Fruit fly (Drosophila melanogaster): ENCODE data around the gene CG4907.

Gene CG4907

dm6 chr3R:22727857-22728256 is 17.3 kb upstream of the CG4907 start (continued):
- TF ChIP-seq CG3065 (GFP tag; optimal IDR thresholded peaks at IDR 0.05) (no peak), salm (tag; optimal IDR thresholded peaks at IDR 0.05) (no peak), pan (optimal IDR thresholded peaks at IDR 0.05) (no peak), pan (GFP tag; optimal IDR thresholded peaks at IDR 0.05 in 1 of 2, IDR thresholded peaks at IDR 0.05 in 1 of 2) (peak in 1 of 2 experiments; percentile 75), CG7928 (GFP tag; optimal IDR thresholded peaks at IDR 0.05) (no peak), stc (GFP tag; IDR thresholded peaks at IDR 0.05) (peak; percentile 66), CG4404 (GFP tag; IDR thresholded peaks at IDR 0.05) (no peak), eve (GFP tag; optimal IDR thresholded peaks at IDR 0.05) (no peak), Atf3 (GFP tag; optimal IDR thresholded peaks at IDR 0.05) (no peak), lbe (GFP tag; optimal IDR thresholded peaks at IDR 0.05) (no peak), klu (GFP tag; IDR thresholded peaks at IDR 0.05) (peak; percentile 42; the same call in 1 of the 2 replicates), insv (GFP tag; optimal IDR thresholded peaks at IDR 0.05) (no peak), gt (GFP tag; IDR thresholded peaks at IDR 0.05) (no peak), Lhr (GFP tag; optimal IDR thresholded peaks at IDR 0.05) (no peak), Med (GFP tag) (peak; percentile 65), Optix (GFP tag; IDR thresholded peaks at IDR 0.05) (no peak), CG6813 (GFP tag; optimal IDR thresholded peaks at IDR 0.05) (no peak), ssp (GFP tag; IDR thresholded peaks at IDR 0.05) (peak; percentile 28; the same call in 1 of the 2 replicates), D19A (tag; optimal IDR thresholded peaks at IDR 0.05) (peak; percentile 86), br (optimal IDR thresholded peaks at IDR 0.05) (no peak), CG7372 (GFP tag; IDR thresholded peaks at IDR 0.05) (no peak), Adf1 (GFP tag; IDR thresholded peaks at IDR 0.05) (no peak), vvl (GFP tag; IDR thresholded peaks at IDR 0.05) (peak; percentile 57; the same call in 1 of the 2 replicates), btn (GFP tag; optimal IDR thresholded peaks at IDR 0.05) (no peak), CG6765 (GFP tag; optimal IDR thresholded peaks at IDR 0.05) (no peak), CG30403 (GFP tag; optimal IDR thresholded peaks at IDR 0.05) (peak; percentile 14), CG17328 (GFP tag; IDR thresholded peaks at IDR 0.05) (no peak), HLH3B (GFP tag; IDR thresholded peaks at IDR 0.05) (no peak), CG12155 (GFP tag; optimal IDR thresholded peaks at IDR 0.05) (no peak), maf-S (GFP tag; optimal IDR thresholded peaks at IDR 0.05) (no peak), CG9437 (GFP tag; optimal IDR thresholded peaks at IDR 0.05) (no peak), CG6254 (GFP tag; optimal IDR thresholded peaks at IDR 0.05) (no peak), al (GFP tag; IDR thresholded peaks at IDR 0.05) (no peak), fd102C (GFP tag; optimal IDR thresholded peaks at IDR 0.05) (no peak), gfzf (GFP tag; optimal IDR thresholded peaks at IDR 0.05) (no peak), cg (GFP tag; optimal IDR thresholded peaks at IDR 0.05) (no peak), sqz (GFP tag; optimal IDR thresholded peaks at IDR 0.05) (no peak), CG8765 (GFP tag; IDR thresholded peaks at IDR 0.05) (no peak), Spps (tag; optimal IDR thresholded peaks at IDR 0.05) (no peak), CG11093 (GFP tag; IDR thresholded peaks at IDR 0.05) (no peak), CG34422 (GFP tag; IDR thresholded peaks at IDR 0.05) (no peak), tio (GFP tag; optimal IDR thresholded peaks at IDR 0.05) (no peak), Taf1 (GFP tag; IDR thresholded peaks at IDR 0.05) (no peak), CG13296 (GFP tag; optimal IDR thresholded peaks at IDR 0.05) (no peak), Asciz (GFP tag; optimal IDR thresholded peaks at IDR 0.05) (no peak), Nf-YA (GFP tag; IDR thresholded peaks at IDR 0.05) (no peak), trem (tag; optimal IDR thresholded peaks at IDR 0.05) (no peak), dpn (GFP tag; optimal IDR thresholded peaks at IDR 0.05) (no peak), Deaf1 (tag; optimal IDR thresholded peaks at IDR 0.05) (no peak), bsh (GFP tag; optimal IDR thresholded peaks at IDR 0.05) (no peak), kay (GFP tag; optimal IDR thresholded peaks at IDR 0.05) (no peak), Mrtf (GFP tag; IDR thresholded peaks at IDR 0.05) (no peak), pnt (GFP tag; optimal IDR thresholded peaks at IDR 0.05) (no peak), croc (GFP tag; conservative IDR thresholded peaks at IDR 0.05) (no peak)

Measured in whole organism, embryonic.